Fruit fly (Drosophila melanogaster): ENCODE measurements around the gene SK.

DNA sequence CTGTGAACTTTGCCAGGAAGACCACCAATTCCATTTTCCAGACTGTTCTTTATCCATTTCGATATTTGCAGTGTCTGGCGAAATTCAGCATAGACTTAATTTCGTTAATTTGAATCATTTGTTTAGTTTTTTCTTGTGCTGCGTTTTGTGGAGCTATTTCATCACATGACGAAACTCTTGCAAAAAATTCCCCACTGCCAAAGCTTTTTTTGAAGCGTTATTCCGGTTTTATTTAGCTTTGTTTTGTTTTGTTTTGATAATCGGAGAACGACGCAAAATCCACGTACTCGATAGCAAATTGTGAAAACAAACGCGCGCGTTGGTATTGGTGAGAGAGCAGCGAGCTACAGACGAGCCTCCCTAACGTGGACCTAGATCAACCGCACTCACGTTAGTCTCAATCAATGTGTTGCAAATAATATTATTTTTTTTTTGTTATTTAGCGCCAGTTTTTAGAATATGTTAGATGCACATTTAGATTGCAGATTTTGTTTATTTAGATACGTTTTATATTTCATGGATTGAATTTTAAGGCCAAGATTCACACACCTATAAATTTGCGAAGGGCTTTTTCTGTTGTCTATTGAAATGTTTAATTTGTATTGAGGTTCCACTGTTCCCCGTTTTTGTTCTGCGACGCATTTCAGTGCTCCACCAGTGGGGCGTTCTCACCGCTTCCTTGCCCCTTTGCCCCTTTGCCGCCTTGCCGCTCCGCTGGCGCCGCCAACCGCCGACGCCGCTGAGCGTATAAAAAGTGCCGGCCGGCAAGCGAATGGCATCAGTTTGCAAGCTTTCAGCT, 89.9 kb downstream of the SK start:
- no peak for TF ChIP-seq EcR (GFP tag; optimal IDR thresholded peaks at IDR 0.05)
- TF ChIP-seq psq (optimal IDR thresholded peaks at IDR 0.05): no peak
- no peak for TF ChIP-seq Dll (optimal IDR thresholded peaks at IDR 0.05)
